Worm (Caenorhabditis elegans) whole organism, young adult: ENCODE data around the gene W03B1.9.

Experiments used
- C06A6.2 ChIP-seq: fragments of 200-800 bp; sonication (Bioruptor generic); conservative IDR thresholded peaks from 2 replicates; pipeline ENCODE4 v1.3.6; 2022; ENCODE audit warnings: missing genetic modification characterization, missing compliant biosample characterization
- F10E7.11 ChIP-seq: sonication (generic microtip); optimal IDR thresholded peaks from 2 replicates; lab custom pipeline; 2017; ENCODE audit warnings: mild to moderate bottlenecking, missing genetic modification characterization, moderate library complexity, missing compliant biosample characterization
- F55B11.4 ChIP-seq: sonication (generic microtip); optimal IDR thresholded peaks from 2 replicates; lab custom pipeline; 2016; ENCODE audit warnings: missing compliant biosample characterization, missing genetic modification characterization, borderline replicate concordance; ENCODE audit not compliant: insufficient read depth
- K11D2.4 ChIP-seq: fragments of 200-800 bp; sonication (Bioruptor generic); IDR thresholded peaks from 2 replicates; pipeline ENCODE4 v1.3.6; 2022; ENCODE audit warnings: missing genetic modification reagents, missing genetic modification characterization, missing compliant biosample characterization
- K12H6.12 ChIP-seq: fragments of 200-800 bp; sonication (Bioruptor generic); optimal IDR thresholded peaks from 2 replicates; lab custom pipeline; 2018; ENCODE audit warnings: mild to moderate bottlenecking, missing genetic modification characterization, missing compliant biosample characterization
- T07F8.4 ChIP-seq: sonication (generic microtip); optimal IDR thresholded peaks from 2 replicates; lab custom pipeline; 2016; ENCODE audit warnings: mild to moderate bottlenecking, missing genetic modification characterization, moderate library complexity, missing compliant biosample characterization
- akir-1 ChIP-seq: fragments of 200-800 bp; sonication (Bioruptor generic); optimal IDR thresholded peaks from 2 replicates; lab custom pipeline; 2018; ENCODE audit warnings: mild to moderate bottlenecking, missing genetic modification characterization, moderate library complexity, missing compliant biosample characterization
- aptf-3 ChIP-seq: fragments of 200-800 bp; sonication (Bioruptor generic); IDR thresholded peaks from 2 replicates; pipeline ENCODE4 v1.3.6; 2022; ENCODE audit warnings: missing genetic modification characterization, missing compliant biosample characterization
- atf-7 ChIP-seq: sonication (generic microtip); optimal IDR thresholded peaks from 2 replicates; lab custom pipeline; 2017; ENCODE audit warnings: mild to moderate bottlenecking, missing genetic modification characterization, missing compliant biosample characterization
- cebp-1 ChIP-seq, 2 experiments: fragments of 200-800 bp in 1 of 2; sonication (Bioruptor generic) in 1 of 2; sonication (generic microtip) in 1 of 2; IDR thresholded peaks in 1 of 2; optimal IDR thresholded peaks in 1 of 2; 2 replicates each; pipeline versions ENCODE4 v1.3.6 to Lab custom; 2017 to 2022; ENCODE audit warnings: missing compliant biosample characterization in 2 of 2, missing genetic modification characterization in 2 of 2, mild to moderate bottlenecking in 1 of 2, missing genetic modification reagents in 1 of 2, moderate library complexity in 1 of 2
- ceh-100 ChIP-seq: fragments of 200-800 bp; sonication (Bioruptor generic); IDR thresholded peaks from 2 replicates; pipeline ENCODE4 v1.3.6; 2022; ENCODE audit warnings: missing genetic modification reagents, missing genetic modification characterization, missing compliant biosample characterization
- ceh-27 ChIP-seq: fragments of 200-800 bp; sonication (Bioruptor generic); optimal IDR thresholded peaks from 2 replicates; lab custom pipeline; 2018; ENCODE audit warnings: mild to moderate bottlenecking, missing genetic modification characterization, moderate library complexity, missing compliant biosample characterization
- ceh-79 ChIP-seq: sonication (generic microtip); optimal IDR thresholded peaks from 2 replicates; lab custom pipeline; 2017; ENCODE audit warnings: mild to moderate bottlenecking, missing genetic modification characterization, missing compliant biosample characterization
- die-1 ChIP-seq: sonication (generic microtip); optimal IDR thresholded peaks from 2 replicates; lab custom pipeline; 2016; ENCODE audit warnings: missing genotype, mild to moderate bottlenecking, missing genetic modification characterization, missing compliant biosample characterization
- dpff-1 ChIP-seq: sonication (generic microtip); optimal IDR thresholded peaks from 2 replicates; lab custom pipeline; 2017; ENCODE audit warnings: mild to moderate bottlenecking, missing genetic modification characterization, missing compliant biosample characterization
- ets-4 ChIP-seq: fragments of 200-800 bp; sonication (Bioruptor generic); optimal IDR thresholded peaks from 2 replicates; lab custom pipeline; 2018; ENCODE audit warnings: mild to moderate bottlenecking, missing genetic modification characterization, missing compliant biosample characterization
- hmg-1.2 ChIP-seq: fragments of 200-800 bp; sonication (Bioruptor generic); IDR thresholded peaks from 2 replicates; pipeline ENCODE4 v1.3.6; 2022; ENCODE audit warnings: missing genetic modification reagents, missing genetic modification characterization, missing compliant biosample characterization
- hmg-20 ChIP-seq: fragments of 200-800 bp; sonication (Bioruptor generic); IDR thresholded peaks from 2 replicates; pipeline ENCODE4 v1.3.6; 2022; ENCODE audit warnings: missing genetic modification reagents, missing genetic modification characterization, missing compliant biosample characterization
- hsf-1 ChIP-seq: fragments of 200-800 bp; sonication (Bioruptor generic); IDR thresholded peaks from 2 replicates; pipeline ENCODE4 v1.3.6; 2022; ENCODE audit warnings: missing genetic modification reagents, missing genetic modification characterization, missing compliant biosample characterization
- lin-26 ChIP-seq: fragments of 200-800 bp; sonication (Bioruptor generic); IDR thresholded peaks from 2 replicates; pipeline ENCODE4 v1.3.6; 2022; ENCODE audit warnings: missing genetic modification reagents, missing genetic modification characterization, missing compliant biosample characterization
- lin-40 ChIP-seq: sonication (generic microtip); optimal IDR thresholded peaks from 2 replicates; lab custom pipeline; 2016; ENCODE audit warnings: missing genetic modification characterization, mild to moderate bottlenecking, missing compliant biosample characterization, missing genotype, missing genetic modification reagents
- lir-1 ChIP-seq: fragments of 200-800 bp; sonication (Bioruptor generic); conservative IDR thresholded peaks from 2 replicates; pipeline ENCODE4 v1.3.6; 2022; ENCODE audit warnings: missing genetic modification reagents, missing genetic modification characterization, missing compliant biosample characterization
- lsl-1 ChIP-seq: fragments of 200-800 bp; sonication (Bioruptor generic); optimal IDR thresholded peaks from 2 replicates; lab custom pipeline; 2018; ENCODE audit warnings: mild to moderate bottlenecking, missing genetic modification characterization, moderate library complexity, missing compliant biosample characterization
- lsy-27 ChIP-seq: sonication (generic microtip); optimal IDR thresholded peaks from 2 replicates; lab custom pipeline; 2017; ENCODE audit warnings: missing genetic modification characterization, mild to moderate bottlenecking, missing compliant biosample characterization, antibody characterized with exemption, missing genotype, borderline replicate concordance; ENCODE audit not compliant: insufficient read depth
- madf-3 ChIP-seq: fragments of 200-800 bp; sonication (Bioruptor generic); IDR thresholded peaks from 2 replicates; pipeline ENCODE4 v1.3.6; 2022; ENCODE audit warnings: missing genetic modification reagents, missing genetic modification characterization, missing compliant biosample characterization
- mel-28 ChIP-seq: sonication (generic microtip); optimal IDR thresholded peaks from 2 replicates; lab custom pipeline; 2016; ENCODE audit warnings: borderline replicate concordance, mild to moderate bottlenecking, missing genetic modification characterization, missing compliant biosample characterization
- mes-4 ChIP-seq: sonication (generic microtip); optimal IDR thresholded peaks from 2 replicates; lab custom pipeline; 2016; ENCODE audit warnings: missing genotype, missing genetic modification characterization, missing compliant biosample characterization
- rec-8 ChIP-seq, 2 experiments: sonication (generic microtip); optimal IDR thresholded peaks; 2 replicates each; lab custom pipeline; 2016; ENCODE audit warnings: mild to moderate bottlenecking in 2 of 2, missing genetic modification characterization in 2 of 2, missing genetic modification reagents in 2 of 2, missing genotype in 2 of 2, missing biosample characterization in 1 of 2, missing compliant biosample characterization in 1 of 2, moderate library complexity in 1 of 2
- repo-1 ChIP-seq: sonication (generic microtip); optimal IDR thresholded peaks from 2 replicates; lab custom pipeline; 2017; ENCODE audit warnings: mild to moderate bottlenecking, missing genetic modification characterization, missing compliant biosample characterization
- unc-130 ChIP-seq: sonication (generic microtip); optimal IDR thresholded peaks from 2 replicates; lab custom pipeline; 2016; ENCODE audit warnings: missing genetic modification reagents, missing genetic modification characterization, missing compliant biosample characterization
- zfh-2 ChIP-seq: fragments of 200-800 bp; sonication (Bioruptor generic); conservative IDR thresholded peaks from 2 replicates; pipeline ENCODE4 v1.3.6; 2022; ENCODE audit warnings: missing genetic modification reagents, missing genetic modification characterization, missing compliant biosample characterization
- ztf-22 ChIP-seq: fragments of 200-800 bp; sonication (Bioruptor generic); optimal IDR thresholded peaks from 2 replicates; lab custom pipeline; 2018; ENCODE audit warnings: mild to moderate bottlenecking, missing genetic modification characterization, moderate library complexity, missing compliant biosample characterization
- ztf-25 ChIP-seq: fragments of 200-800 bp; sonication (Bioruptor generic); IDR thresholded peaks from 2 replicates; pipeline ENCODE4 v1.3.6; 2022; ENCODE audit warnings: missing genetic modification reagents, missing genetic modification characterization, missing compliant biosample characterization
- ztf-28 ChIP-seq: fragments of 200-800 bp; sonication (Bioruptor generic); IDR thresholded peaks from 2 replicates; pipeline ENCODE4 v1.3.6; 2022; ENCODE audit warnings: missing genetic modification reagents, missing genetic modification characterization, missing compliant biosample characterization
- ztf-3 ChIP-seq: fragments of 200-800 bp; sonication (Bioruptor generic); optimal IDR thresholded peaks from 2 replicates; lab custom pipeline; 2018; ENCODE audit warnings: mild to moderate bottlenecking, missing genetic modification characterization, missing compliant biosample characterization

Gene W03B1.9

ce11 chrIV:4338217-4338616 lies 18.6 kb downstream of the W03B1.9 start:
- TF ChIP-seq zfh-2, result no peak
- TF ChIP-seq F10E7.11 (tag; lab: Kevin White, UChicago), result no peak
- TF ChIP-seq ztf-28 (GFP tag; lab: Robert Waterston, UW), result no peak
- no peak for TF ChIP-seq unc-130
- TF ChIP-seq hmg-20 (GFP tag; lab: Robert Waterston, UW), result no peak
- no peak for TF ChIP-seq C06A6.2
- TF ChIP-seq rec-8 (tag; optimal IDR thresholded peaks at IDR 0.05; lab: Kevin White, UChicago), result no peak
- TF ChIP-seq ets-4 (GFP tag; lab: Kevin White, UChicago), result no peak
- TF ChIP-seq F55B11.4 (tag; lab: Kevin White, UChicago), result no peak
- no peak for TF ChIP-seq hmg-1.2 (GFP tag; lab: Robert Waterston, UW)
- TF ChIP-seq K11D2.4 (GFP tag; lab: Robert Waterston, UW), result no peak
- TF ChIP-seq lsy-27 (tag; lab: Kevin White, UChicago), result no peak

ce11 chrIV:4336139-4336851 lies 20.5 kb downstream of the W03B1.9 start, which contains the start of the genes W03B1.3 and oac-51:
Gene W03B1.3, minus strand, starts transcription at chrIV:4336239.
Gene oac-51, plus strand, starts transcription at chrIV:4336801.
- TF ChIP-seq repo-1 (tag; lab: Kevin White, UChicago) (no peak), lsl-1 (GFP tag; lab: Kevin White, UChicago) (no peak), atf-7 (tag; lab: Kevin White, UChicago) (no peak), lin-40 (tag; lab: Kevin White, UChicago) (no peak), ztf-22 (GFP tag; lab: Kevin White, UChicago) (no peak), zfh-2 (no peak), lir-1 (GFP tag; lab: Robert Waterston, UW) (no peak), ceh-100 (no peak), mes-4 (tag; lab: Kevin White, UChicago) (no peak)

- TF ChIP-seq hsf-1 (GFP tag; lab: Robert Waterston, UW), result no peak
- TF ChIP-seq repo-1 (tag; lab: Kevin White, UChicago), result no peak
- no peak for TF ChIP-seq K12H6.12 (tag; lab: Kevin White, UChicago)
- TF ChIP-seq ztf-3 (GFP tag; lab: Kevin White, UChicago), result no peak
Measured at ce11 chrIV:4326445-4326844, 30.3 kb downstream of the W03B1.9 start, which contains the start of gene trpl-2. Gene trpl-2, plus strand, starts transcription at chrIV:4326654.

DNA sequence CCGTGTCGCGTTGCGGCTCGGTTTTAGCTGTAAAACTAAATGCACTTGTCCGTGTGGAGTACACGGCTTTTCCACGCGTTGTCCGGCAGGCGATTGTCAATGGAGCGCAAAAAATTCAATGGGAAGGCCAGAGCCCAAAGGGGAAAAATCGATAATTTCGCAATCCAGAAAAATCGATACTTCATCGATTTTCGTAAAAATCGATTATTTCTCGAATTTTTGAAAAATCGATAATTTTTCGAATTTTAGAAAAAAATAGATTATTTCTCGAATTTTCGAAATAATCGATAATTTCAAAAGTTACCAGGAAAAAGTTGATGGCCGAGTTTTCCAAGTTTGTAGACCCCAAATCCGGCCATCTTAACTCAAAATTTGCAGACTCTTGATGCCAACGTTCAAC lies 37.3 kb downstream of the W03B1.9 start:
- TF ChIP-seq akir-1 (no peak), ztf-25 (no peak), ets-4 (GFP tag; lab: Kevin White, UChicago) (no peak), mel-28 (tag; lab: Kevin White, UChicago) (no peak), cebp-1 (GFP tag; IDR thresholded peaks at IDR 0.05; lab: Robert Waterston, UW) (no peak), cebp-1 (tag; optimal IDR thresholded peaks at IDR 0.05; lab: Kevin White, UChicago) (no peak), F10E7.11 (tag; lab: Kevin White, UChicago) (no peak), madf-3 (GFP tag; lab: Robert Waterston, UW) (no peak), aptf-3 (no peak), F55B11.4 (tag; lab: Kevin White, UChicago) (no peak), T07F8.4 (tag; lab: Kevin White, UChicago) (no peak), die-1 (tag; lab: Kevin White, UChicago) (no peak), dpff-1 (tag; lab: Kevin White, UChicago) (no peak), ceh-27 (GFP tag; lab: Kevin White, UChicago) (no peak), ceh-79 (tag; lab: Kevin White, UChicago) (no peak), lin-26 (no peak), hmg-1.2 (GFP tag; lab: Robert Waterston, UW) (no peak)
